Worm (Caenorhabditis elegans) whole organism, early embryonic: Measurements from ENCODE around the gene arrd-3.
"Not testable (repeated sequence)": the region's sequence is repeated elsewhere in the genome, so short reads cannot be mapped to it uniquely, and the experiment has no call there.

Experiments
- F13C5.2 ChIP-seq: sonication (generic microtip); optimal IDR thresholded peaks from 2 replicates; lab custom pipeline; 2017; ENCODE audit warnings: mild to moderate bottlenecking, missing genetic modification characterization, inconsistent platforms, missing compliant biosample characterization
- ama-1 ChIP-seq: fragments of 150-350 bp; optimal IDR thresholded peaks from 2 replicates; lab custom pipeline; 2014
- ceh-36 ChIP-seq: sonication (generic microtip); optimal IDR thresholded peaks from 2 replicates; lab custom pipeline; 2016; ENCODE audit warnings: missing genetic modification characterization, inconsistent platforms, missing compliant biosample characterization
- flt-1 ChIP-seq: fragments of 200-800 bp; sonication (Bioruptor generic); IDR thresholded peaks from 2 replicates; pipeline ENCODE4 v1.3.6; 2022; ENCODE audit warnings: missing genetic modification characterization, missing compliant biosample characterization

DNA sequence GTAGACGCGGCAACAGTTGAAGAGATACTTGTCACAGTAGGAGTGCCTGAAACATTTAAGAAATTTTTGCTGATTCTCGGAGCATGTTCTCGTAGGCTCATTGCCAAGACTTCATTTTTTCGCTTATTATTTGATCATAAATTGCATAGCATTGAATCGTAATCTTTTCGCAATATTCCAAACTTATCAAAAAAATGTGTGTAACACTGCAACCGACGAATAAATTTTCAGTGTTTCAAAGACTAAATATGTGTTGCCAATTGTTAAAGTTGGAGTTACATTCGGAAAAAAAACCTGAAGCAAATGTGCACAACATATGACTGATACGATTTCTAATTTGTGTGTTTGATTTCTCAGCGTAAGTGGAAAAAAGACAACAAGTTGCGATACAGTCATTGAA is 47.1 kb downstream of the arrd-3 start, which contains the start of gene R09D1.14:
- not testable (repeated sequence) for TF ChIP-seq F13C5.2 (tag; lab: Kevin White, UChicago); flt-1 (GFP tag; lab: Robert Waterston, UW); ceh-36 (tag; lab: Kevin White, UChicago); ama-1 (lab: Kevin White, UChicago)
